Fruit fly (Drosophila melanogaster): ENCODE measurements around the gene CG18304.
A peak's percentile ranks its signal among the peaks of the same experiment; 100 is the strongest.

Gene CG18304

dm6 chr2L:6918517-6919202, 24.0 kb downstream of the CG18304 start, which contains the start of gene nop5 (continued):
- peak; percentile 3 for TF ChIP-seq CG10274 (GFP tag; optimal IDR thresholded peaks at IDR 0.05)
- peak; percentile 69 for TF ChIP-seq phol (tag; optimal IDR thresholded peaks at IDR 0.05)
- TF ChIP-seq kni (GFP tag; optimal IDR thresholded peaks at IDR 0.05), result no peak
- peak in 1 of 2 experiments; percentile 67 for TF ChIP-seq Eip74EF (GFP tag; optimal IDR thresholded peaks at IDR 0.05)
- TF ChIP-seq Dip3 (GFP tag; optimal IDR thresholded peaks at IDR 0.05), result no peak
- TF ChIP-seq gcm2 (GFP tag; optimal IDR thresholded peaks at IDR 0.05), result no peak
- TF ChIP-seq Sin3A (optimal IDR thresholded peaks at IDR 0.05), result peak; percentile 19
- TF ChIP-seq CG8290 (GFP tag; optimal IDR thresholded peaks at IDR 0.05), result peak; percentile 19
- TF ChIP-seq CG8290 (tag; optimal IDR thresholded peaks at IDR 0.05), result no peak
- no peak for TF ChIP-seq peb (GFP tag; IDR thresholded peaks at IDR 0.05)
- TF ChIP-seq CG6765 (GFP tag; optimal IDR thresholded peaks at IDR 0.05), result peak; percentile 79
- no peak for TF ChIP-seq CG6272 (GFP tag; IDR thresholded peaks at IDR 0.05)
- peak; percentile 40 for TF ChIP-seq CG16815 (GFP tag; optimal IDR thresholded peaks at IDR 0.05)
- peak; percentile 35 for TF ChIP-seq CG2120 (GFP tag; optimal IDR thresholded peaks at IDR 0.05)
- no peak for TF ChIP-seq Gsc (GFP tag; IDR thresholded peaks at IDR 0.05)
- TF ChIP-seq CG4730 (GFP tag; IDR thresholded peaks at IDR 0.05), result no peak
- peak; percentile 60 for TF ChIP-seq CG30403 (GFP tag; optimal IDR thresholded peaks at IDR 0.05)
- no peak for TF ChIP-seq Nf-YA (GFP tag; IDR thresholded peaks at IDR 0.05)
- TF ChIP-seq nmo (GFP tag; optimal IDR thresholded peaks at IDR 0.05), result peak; percentile 81
- peak; percentile 33 for TF ChIP-seq kah (GFP tag; optimal IDR thresholded peaks at IDR 0.05)
- no peak for TF ChIP-seq CG32767 (GFP tag; IDR thresholded peaks at IDR 0.05)
- TF ChIP-seq CG12104 (GFP tag; optimal IDR thresholded peaks at IDR 0.05), result peak; percentile 63
- TF ChIP-seq gt (GFP tag; IDR thresholded peaks at IDR 0.05), result no peak
- TF ChIP-seq CG9932 (GFP tag; IDR thresholded peaks at IDR 0.05), result peak; percentile 46; the same call in 1 of the 2 replicates
- TF ChIP-seq Dref (GFP tag; IDR thresholded peaks at IDR 0.05), result no peak
- no peak for TF ChIP-seq Lim3 (GFP tag; IDR thresholded peaks at IDR 0.05)
- TF ChIP-seq CG18599 (GFP tag; optimal IDR thresholded peaks at IDR 0.05), result peak; percentile 60
- no peak for TF ChIP-seq Bdp1 (GFP tag; optimal IDR thresholded peaks at IDR 0.05)
- no peak for TF ChIP-seq H2.0 (GFP tag; IDR thresholded peaks at IDR 0.05)
- no peak for TF ChIP-seq eyg (GFP tag; optimal IDR thresholded peaks at IDR 0.05)
- no peak for TF ChIP-seq CG31365 (tag; optimal IDR thresholded peaks at IDR 0.05)
- TF ChIP-seq CG11723 (GFP tag; optimal IDR thresholded peaks at IDR 0.05), result no peak
- peak; percentile 83 for TF ChIP-seq CG18619 (GFP tag; optimal IDR thresholded peaks at IDR 0.05)
- no peak for TF ChIP-seq Hr78 (GFP tag; optimal IDR thresholded peaks at IDR 0.05)
- TF ChIP-seq CG9876 (GFP tag; optimal IDR thresholded peaks at IDR 0.05), result no peak
- no peak for TF ChIP-seq Oli (tag; optimal IDR thresholded peaks at IDR 0.05)
- TF ChIP-seq unc-4 (GFP tag; IDR thresholded peaks at IDR 0.05; ENCODE audit: partially characterized antibody), result no peak
- no peak for TF ChIP-seq Dip2 (GFP tag; IDR thresholded peaks at IDR 0.05)
- no peak for TF ChIP-seq BEAF-32 (GFP tag; optimal IDR thresholded peaks at IDR 0.05)
- no peak for TF ChIP-seq CG3163 (GFP tag; optimal IDR thresholded peaks at IDR 0.05)
- peak; percentile 28; the same call in 1 of the 3 replicates for TF ChIP-seq HLH4C (GFP tag; IDR thresholded peaks at IDR 0.05; ENCODE audit: partially characterized antibody)
- TF ChIP-seq Asciz (GFP tag; optimal IDR thresholded peaks at IDR 0.05), result no peak
- no peak for TF ChIP-seq CG33213 (GFP tag; optimal IDR thresholded peaks at IDR 0.05)
- TF ChIP-seq wdn (GFP tag; IDR thresholded peaks at IDR 0.05), result no peak
- peak; percentile 92 for TF ChIP-seq CG17361 (GFP tag; IDR thresholded peaks at IDR 0.05)
- no peak for TF ChIP-seq Camta (GFP tag; optimal IDR thresholded peaks at IDR 0.05)
- no peak for TF ChIP-seq CG11085 (GFP tag; IDR thresholded peaks at IDR 0.05)
- no peak; the same call in 2 of the 3 replicates for TF ChIP-seq tgo (GFP tag; IDR thresholded peaks at IDR 0.05)
- TF ChIP-seq CG14050 (GFP tag; IDR thresholded peaks at IDR 0.05), result peak; percentile 26; the same call in 1 of the 3 replicates
- no peak for TF ChIP-seq danr (GFP tag; IDR thresholded peaks at IDR 0.05)
